Fruit fly (Drosophila melanogaster) whole organism, embryonic: ENCODE results near the gene CG10948.
A peak's percentile ranks its signal among the peaks of the same experiment; 100 is the strongest.

ENCODE experiments used
- Ada2b ChIP-seq: fragments of 200-800 bp; sonication (Bioruptor generic); IDR thresholded peaks from 2 replicates; pipeline ENCODE4 v1.3.6; 2022; ENCODE audit warnings: missing biosample characterization, missing genetic modification characterization
- Aef1 ChIP-seq: fragments of 200-800 bp; sonication (Bioruptor generic); IDR thresholded peaks from 3 replicates; pipeline ENCODE4 v1.3.6; 2022; ENCODE audit warnings: missing biosample characterization, missing genetic modification characterization
- CG11398 ChIP-seq: fragments of 200-800 bp; sonication (Bioruptor generic); optimal IDR thresholded peaks from 2 replicates; lab custom pipeline; 2016; ENCODE audit warnings: missing biosample characterization, missing genetic modification characterization
- CG11504 ChIP-seq: fragments of 200-800 bp; sonication (Bioruptor generic); optimal IDR thresholded peaks from 3 replicates; lab custom pipeline; 2019; ENCODE audit warnings: missing biosample characterization, mild to moderate bottlenecking, missing genetic modification characterization, moderate library complexity
- CG12659 ChIP-seq: fragments of 200-800 bp; sonication (Bioruptor generic); optimal IDR thresholded peaks from 3 replicates; lab custom pipeline; 2017; ENCODE audit warnings: mild to moderate bottlenecking, missing biosample characterization, missing genetic modification reagents, missing genetic modification characterization
- CG14014 ChIP-seq: fragments of 200-800 bp; sonication (Bioruptor generic); IDR thresholded peaks from 2 replicates; pipeline ENCODE4 v1.3.6; 2022; ENCODE audit warnings: missing biosample characterization, missing genetic modification characterization
- CG14710 ChIP-seq: fragments of 200-800 bp; sonication (Bioruptor generic); optimal IDR thresholded peaks from 3 replicates; lab custom pipeline; 2019; ENCODE audit warnings: missing biosample characterization, mild to moderate bottlenecking, missing genetic modification characterization, moderate library complexity
- CG15011 ChIP-seq: fragments of 200-800 bp; sonication (Bioruptor generic); optimal IDR thresholded peaks from 3 replicates; lab custom pipeline; 2018; ENCODE audit warnings: missing biosample characterization, mild to moderate bottlenecking, missing genetic modification characterization
- CG15269 ChIP-seq: fragments of 200-800 bp; sonication (Bioruptor generic); optimal IDR thresholded peaks from 2 replicates; lab custom pipeline; 2018; ENCODE audit warnings: missing biosample characterization, mild to moderate bottlenecking, missing genetic modification characterization, moderate library complexity
- CG17829 ChIP-seq: fragments of 200-800 bp; optimal IDR thresholded peaks from 2 replicates; lab custom pipeline; 2019; ENCODE audit warnings: missing biosample characterization, mild to moderate bottlenecking, missing genetic modification characterization, moderate library complexity
- CG18599 ChIP-seq: fragments of 200-800 bp; sonication (Bioruptor generic); optimal IDR thresholded peaks from 3 replicates; lab custom pipeline; 2017; ENCODE audit warnings: missing biosample characterization, missing genetic modification characterization, mild to moderate bottlenecking, moderate library complexity, missing genetic modification reagents
- CG30431 ChIP-seq: fragments of 200-800 bp; sonication (Bioruptor generic); optimal IDR thresholded peaks from 2 replicates; lab custom pipeline; 2017; ENCODE audit warnings: missing biosample characterization, missing genetic modification characterization
- CG31388 ChIP-seq: fragments of 200-800 bp; sonication (Bioruptor generic); optimal IDR thresholded peaks from 2 replicates; lab custom pipeline; 2016; ENCODE audit warnings: missing biosample characterization, missing genetic modification characterization
- CG32532 ChIP-seq: fragments of 200-800 bp; sonication (Bioruptor generic); IDR thresholded peaks from 2 replicates; pipeline ENCODE4 v1.3.6; 2022; ENCODE audit warnings: missing biosample characterization, missing genetic modification characterization
- CG3281 ChIP-seq: fragments of 200-800 bp; sonication (Bioruptor generic); optimal IDR thresholded peaks from 3 replicates; lab custom pipeline; 2017; ENCODE audit warnings: missing biosample characterization, mild to moderate bottlenecking, missing genetic modification characterization
- CG34224 ChIP-seq: fragments of 200-800 bp; sonication (Bioruptor generic); IDR thresholded peaks from 3 replicates; pipeline ENCODE4 v1.3.6; 2022; ENCODE audit warnings: missing biosample characterization, missing genetic modification characterization; ENCODE audit not compliant: partially characterized antibody
- CG4424 ChIP-seq: fragments of 200-800 bp; sonication (Bioruptor generic); optimal IDR thresholded peaks from 3 replicates; lab custom pipeline; 2016; ENCODE audit warnings: missing biosample characterization, missing genetic modification characterization
- CG6765 ChIP-seq: fragments of 200-800 bp; sonication (Bioruptor generic); optimal IDR thresholded peaks from 3 replicates; lab custom pipeline; 2017; ENCODE audit warnings: missing biosample characterization, mild to moderate bottlenecking, missing genetic modification characterization
- CG7556 ChIP-seq: fragments of 200-800 bp; sonication (Bioruptor generic); optimal IDR thresholded peaks from 2 replicates; lab custom pipeline; 2017; ENCODE audit warnings: missing biosample characterization, mild to moderate bottlenecking, missing genetic modification characterization
- CG7928 ChIP-seq: fragments of 200-800 bp; sonication (Bioruptor generic); optimal IDR thresholded peaks from 2 replicates; lab custom pipeline; 2017; ENCODE audit warnings: missing biosample characterization, mild to moderate bottlenecking, missing genetic modification characterization
- Camta ChIP-seq: fragments of 200-800 bp; sonication (Bioruptor generic); optimal IDR thresholded peaks from 2 replicates; lab custom pipeline; 2016; ENCODE audit warnings: missing biosample characterization, missing genetic modification characterization
- Dip2 ChIP-seq: fragments of 200-800 bp; sonication (Bioruptor generic); IDR thresholded peaks from 2 replicates; pipeline ENCODE4 v1.3.6; 2022; ENCODE audit warnings: missing biosample characterization, missing genetic modification characterization
- HLH54F ChIP-seq: fragments of 200-800 bp; sonication (Bioruptor generic); optimal IDR thresholded peaks from 3 replicates; lab custom pipeline; 2016; ENCODE audit warnings: missing biosample characterization, missing genetic modification characterization
- Hr51 ChIP-seq, 2 experiments: fragments of 200-800 bp; sonication (Bioruptor generic); optimal IDR thresholded peaks; 2 replicates in 1 of 2; 3 replicates in 1 of 2; lab custom pipeline; 2016 to 2018; ENCODE audit warnings: missing biosample characterization in 2 of 2, missing genetic modification characterization in 2 of 2, mild to moderate bottlenecking in 1 of 2, moderate library complexity in 1 of 2
- NC2α ChIP-seq: fragments of 200-800 bp; sonication (Bioruptor generic); optimal IDR thresholded peaks from 2 replicates; lab custom pipeline; 2016; ENCODE audit warnings: missing biosample characterization, missing genetic modification characterization
- Oli ChIP-seq: fragments of 200-800 bp; sonication (Bioruptor generic); optimal IDR thresholded peaks from 2 replicates; lab custom pipeline; 2018; ENCODE audit warnings: missing biosample characterization, mild to moderate bottlenecking, missing genetic modification characterization, moderate library complexity
- PHDP ChIP-seq: fragments of 200-800 bp; sonication (Bioruptor generic); optimal IDR thresholded peaks from 3 replicates; lab custom pipeline; 2018; ENCODE audit warnings: missing biosample characterization, mild to moderate bottlenecking, missing genetic modification characterization, moderate library complexity
- Usf ChIP-seq: fragments of 200-800 bp; sonication (Bioruptor generic); optimal IDR thresholded peaks from 2 replicates; lab custom pipeline; 2017; ENCODE audit warnings: missing genotype, missing biosample characterization, missing genetic modification characterization
- Vsx1 ChIP-seq: fragments of 200-800 bp; sonication (Bioruptor generic); optimal IDR thresholded peaks from 2 replicates; lab custom pipeline; 2017; ENCODE audit warnings: missing biosample characterization, mild to moderate bottlenecking, missing genetic modification characterization, missing genetic modification reagents
- cas ChIP-seq: fragments of 200-800 bp; sonication (Bioruptor generic); IDR thresholded peaks from 2 replicates; pipeline ENCODE4 v1.3.6; 2022; ENCODE audit warnings: missing biosample characterization, missing genetic modification characterization
- da ChIP-seq: fragments of 200-800 bp; sonication (Bioruptor generic); optimal IDR thresholded peaks from 2 replicates; lab custom pipeline; 2016; ENCODE audit warnings: missing biosample characterization, missing genetic modification characterization
- dmrt99B ChIP-seq: fragments of 200-800 bp; sonication (Bioruptor generic); optimal IDR thresholded peaks from 2 replicates; lab custom pipeline; 2018; ENCODE audit warnings: missing biosample characterization, mild to moderate bottlenecking, missing genetic modification characterization, moderate library complexity
- ems ChIP-seq: fragments of 200-800 bp; sonication (Bioruptor generic); optimal IDR thresholded peaks from 3 replicates; lab custom pipeline; 2016; ENCODE audit warnings: missing biosample characterization, missing genetic modification characterization
- eve ChIP-seq, 2 experiments: fragments of >200 bp; optimal IDR thresholded peaks; 2 replicates each; lab custom pipeline; 2017; ENCODE audit warnings: missing biosample characterization in 2 of 2, missing genetic modification characterization in 2 of 2
- fd102C ChIP-seq: fragments of 200-800 bp; sonication (Bioruptor generic); optimal IDR thresholded peaks from 2 replicates; lab custom pipeline; 2018; ENCODE audit warnings: missing biosample characterization, mild to moderate bottlenecking, missing genetic modification characterization, moderate library complexity
- gem ChIP-seq: fragments of 200-800 bp; sonication (Bioruptor generic); optimal IDR thresholded peaks from 2 replicates; lab custom pipeline; 2019; ENCODE audit warnings: missing biosample characterization, mild to moderate bottlenecking, missing genetic modification characterization, moderate library complexity
- kay ChIP-seq: fragments of 200-800 bp; sonication (Bioruptor generic); optimal IDR thresholded peaks from 2 replicates; lab custom pipeline; 2016; ENCODE audit warnings: missing biosample characterization, missing genetic modification characterization
- mam ChIP-seq: fragments of 200-800 bp; sonication (Bioruptor generic); optimal IDR thresholded peaks from 3 replicates; lab custom pipeline; 2016; ENCODE audit warnings: missing biosample characterization, missing genetic modification characterization
- odd ChIP-seq: fragments of 200-800 bp; sonication (Bioruptor generic); optimal IDR thresholded peaks from 2 replicates; lab custom pipeline; 2017; ENCODE audit warnings: missing biosample characterization, mild to moderate bottlenecking, missing genetic modification characterization
- pho ChIP-seq: fragments of 200-800 bp; sonication (Bioruptor generic); optimal IDR thresholded peaks from 2 replicates; lab custom pipeline; 2016; ENCODE audit warnings: missing biosample characterization, missing genetic modification characterization
- pita ChIP-seq: fragments of 200-800 bp; sonication (Bioruptor generic); optimal IDR thresholded peaks from 2 replicates; lab custom pipeline; 2017; ENCODE audit warnings: missing biosample characterization, mild to moderate bottlenecking, missing genetic modification characterization
- pros ChIP-seq: fragments of 200-800 bp; sonication (Bioruptor generic); optimal IDR thresholded peaks from 3 replicates; lab custom pipeline; 2019; ENCODE audit warnings: missing biosample characterization, mild to moderate bottlenecking, missing genetic modification characterization, moderate library complexity
- scrt ChIP-seq: fragments of 200-800 bp; sonication (Bioruptor generic); optimal IDR thresholded peaks from 2 replicates; lab custom pipeline; 2018; ENCODE audit warnings: missing biosample characterization, mild to moderate bottlenecking, missing genetic modification characterization, moderate library complexity
- seq ChIP-seq: fragments of 200-800 bp; sonication (Bioruptor generic); IDR thresholded peaks from 2 replicates; pipeline ENCODE4 v1.3.6; 2022; ENCODE audit warnings: missing biosample characterization, missing genetic modification characterization
- shn ChIP-seq: fragments of 200-800 bp; sonication (Bioruptor generic); optimal IDR thresholded peaks from 3 replicates; lab custom pipeline; 2016; ENCODE audit warnings: missing biosample characterization, missing genetic modification characterization
- tio ChIP-seq: fragments of 200-800 bp; sonication (Bioruptor generic); optimal IDR thresholded peaks from 2 replicates; lab custom pipeline; 2017; ENCODE audit warnings: missing biosample characterization, missing genetic modification characterization, inconsistent platforms
- tll ChIP-seq, 2 experiments: fragments of 200-800 bp in 1 of 2; fragments of >200 bp in 1 of 2; sonication (Bioruptor generic) in 1 of 2; optimal IDR thresholded peaks; 2 replicates each; lab custom pipeline; 2017 to 2019; ENCODE audit warnings: missing biosample characterization in 2 of 2, missing genetic modification characterization in 2 of 2, mild to moderate bottlenecking in 1 of 2, moderate library complexity in 1 of 2
- vnd ChIP-seq: fragments of 200-800 bp; sonication (Bioruptor generic); IDR thresholded peaks from 3 replicates; pipeline ENCODE4 v1.3.6; 2022; ENCODE audit warnings: missing biosample characterization, missing genetic modification characterization; ENCODE audit not compliant: partially characterized antibody

Gene CG10948

dm6 chr3L:12803159-12804034 lies 46.5 kb downstream of the CG10948 start (continued):
- TF ChIP-seq CG34224 (GFP tag; lab: Robert Waterston, UW) (no peak), ems (GFP tag; lab: Kevin White, UChicago) (peak; percentile 28), Dip2 (no peak), CG15269 (tag; lab: Kevin White, UChicago) (peak; percentile 57), eve (GFP tag; optimal IDR thresholded peaks at IDR 0.05; lab: Kevin White, UChicago) (no peak), CG4424 (GFP tag; lab: Kevin White, UChicago) (peak; percentile 48), shn (GFP tag; lab: Kevin White, UChicago) (peak; percentile 28), CG14014 (GFP tag; lab: Robert Waterston, UW) (peak; percentile 41; the same call in 1 of the 2 replicates), CG11398 (GFP tag; lab: Kevin White, UChicago) (no peak), pros (GFP tag; lab: Kevin White, UChicago) (no peak), NC2α (GFP tag; lab: Kevin White, UChicago) (no peak), CG11504 (peak; percentile 67), scrt (peak; percentile 36), CG15011 (GFP tag; lab: Kevin White, UChicago) (peak; percentile 14), CG12659 (peak; percentile 45), Camta (GFP tag; lab: Kevin White, UChicago) (peak; percentile 38), Oli (peak; percentile 47), gem (tag; lab: Kevin White, UChicago) (peak; percentile 73), CG18599 (GFP tag; lab: Kevin White, UChicago) (peak; percentile 42), CG3281 (GFP tag; lab: Kevin White, UChicago) (peak; percentile 80), tio (no peak), HLH54F (GFP tag; lab: Kevin White, UChicago) (peak; percentile 54), fd102C (no peak), Ada2b (peak; percentile 23; the same call in 1 of the 2 replicates), cas (GFP tag; lab: Robert Waterston, UW) (no peak), dmrt99B (tag; lab: Kevin White, UChicago) (peak; percentile 54), kay (no peak), CG32532 (GFP tag; lab: Robert Waterston, UW) (peak; percentile 64; the same call in 1 of the 2 replicates), Usf (GFP tag; lab: Kevin White, UChicago) (no peak), seq (GFP tag; lab: Robert Waterston, UW) (no peak), CG6765 (peak; percentile 73), CG14710 (tag; lab: Kevin White, UChicago) (no peak), CG31388 (GFP tag; lab: Kevin White, UChicago) (no peak), tll (GFP tag; optimal IDR thresholded peaks at IDR 0.05; lab: Kevin White, UChicago) (no peak), CG7928 (GFP tag; lab: Kevin White, UChicago) (peak; percentile 52), Hr51 (GFP tag; optimal IDR thresholded peaks at IDR 0.05; lab: Kevin White, UChicago) (peak in 1 of 2 experiments; percentile 72), Aef1 (GFP tag; lab: Robert Waterston, UW) (0 out of 3 replicates have a peak, but pooled peaks have one; percentile 15), da (GFP tag; lab: Kevin White, UChicago) (no peak), CG30431 (GFP tag; lab: Kevin White, UChicago) (no peak), pita (no peak), Vsx1 (GFP tag; lab: Kevin White, UChicago) (no peak), CG7556 (GFP tag; lab: Kevin White, UChicago) (peak; percentile 63), odd (GFP tag; lab: Kevin White, UChicago) (peak; percentile 23), vnd (GFP tag; lab: Robert Waterston, UW) (no peak), mam (GFP tag; lab: Kevin White, UChicago) (peak; percentile 68), PHDP (peak; percentile 17), CG17829 (tag; lab: Kevin White, UChicago) (peak; percentile 5), pho (GFP tag; lab: Kevin White, UChicago) (peak; percentile 57)
